Worm (Caenorhabditis elegans): ENCODE results near the gene bed-1.

The bed-1 gene

ce11 chrV:19125812-19126211, 1.1 kb upstream of the bed-1 start:
- TF ChIP-seq unc-130 (GFP tag; optimal IDR thresholded peaks at IDR 0.05) (no peak), zip-11 (GFP tag; IDR thresholded peaks at IDR 0.05) (no peak), F26F4.8 (GFP tag; conservative IDR thresholded peaks at IDR 0.05) (peak; percentile 78), vab-7 (GFP tag; IDR thresholded peaks at IDR 0.05) (peak; percentile 81), lsy-2 (tag; optimal IDR thresholded peaks at IDR 0.05) (peak in 1 of 2 experiments; percentile 65), R02D3.7 (tag; optimal IDR thresholded peaks at IDR 0.05) (no peak), lin-29 (GFP tag; IDR thresholded peaks at IDR 0.05) (no peak), hmg-1.1 (GFP tag; IDR thresholded peaks at IDR 0.05) (peak; percentile 91), F10B5.3 (tag; optimal IDR thresholded peaks at IDR 0.05) (no peak), mxl-3 (GFP tag; optimal IDR thresholded peaks at IDR 0.05) (no peak), ceh-20 (GFP tag; IDR thresholded peaks at IDR 0.05) (peak; percentile 58), tra-1 (GFP tag; IDR thresholded peaks at IDR 0.05) (peak; percentile 74), F37D6.2 (tag; optimal IDR thresholded peaks at IDR 0.05) (no peak), daf-16 (GFP tag; optimal IDR thresholded peaks at IDR 0.05) (peak in 1 of 2 experiments; percentile 55), daf-16 (tag; optimal IDR thresholded peaks at IDR 0.05) (peak; percentile 48), fos-1 (tag; optimal IDR thresholded peaks at IDR 0.05) (no peak), D1046.2 (GFP tag; IDR thresholded peaks at IDR 0.05) (0 out of 2 replicates have a peak, but pooled peaks have one; percentile 64), lin-13 (GFP tag; optimal IDR thresholded peaks at IDR 0.05) (peak; percentile 50), rbr-2 (tag; optimal IDR thresholded peaks at IDR 0.05) (peak; percentile 34), Y105C5A.15 (GFP tag; IDR thresholded peaks at IDR 0.05) (peak; percentile 78), ceh-32 (tag; optimal IDR thresholded peaks at IDR 0.05; ENCODE audit: poor library complexity) (no peak), skn-1 (tag; optimal IDR thresholded peaks at IDR 0.05) (no peak), hlh-30 (tag; optimal IDR thresholded peaks at IDR 0.05; ENCODE audit: insufficient read depth) (peak; percentile 89), Y75B8A.6 (GFP tag; IDR thresholded peaks at IDR 0.05) (no peak), T26A8.4 (GFP tag; IDR thresholded peaks at IDR 0.05) (no peak), madf-9 (GFP tag; conservative IDR thresholded peaks at IDR 0.05) (peak; percentile 81), dve-1 (tag; optimal IDR thresholded peaks at IDR 0.05; ENCODE audit: insufficient read depth) (peak; percentile 53), nhr-28 (tag; optimal IDR thresholded peaks at IDR 0.05) (peak; percentile 27), nhr-25 (tag; optimal IDR thresholded peaks at IDR 0.05; ENCODE audit: borderline replicate concordance, insufficient read depth) (peak; percentile 13), daf-12 (tag; optimal IDR thresholded peaks at IDR 0.05) (no peak), mes-2 (tag; optimal IDR thresholded peaks at IDR 0.05; ENCODE audit: poor library complexity, severe bottlenecking) (peak; percentile 64), snpc-4 (tag; optimal IDR thresholded peaks at IDR 0.05) (no peak), dmd-6 (GFP tag; IDR thresholded peaks at IDR 0.05) (peak; percentile 73), sdz-12 (GFP tag; optimal IDR thresholded peaks at IDR 0.05) (no peak), spr-3 (GFP tag; optimal IDR thresholded peaks at IDR 0.05) (no peak), arid-1 (GFP tag; conservative IDR thresholded peaks at IDR 0.05) (peak; percentile 88), nhr-111 (GFP tag; optimal IDR thresholded peaks at IDR 0.05) (peak; percentile 62), egl-27 (tag; optimal IDR thresholded peaks at IDR 0.05) (no peak), nhr-42 (GFP tag; IDR thresholded peaks at IDR 0.05) (no peak; the same call in 1 of the 2 replicates), zfp-3 (GFP tag; conservative IDR thresholded peaks at IDR 0.05) (peak; percentile 40; the same call in 1 of the 2 replicates), Y5F2A.4 (GFP tag; optimal IDR thresholded peaks at IDR 0.05) (peak; percentile 70), gei-8 (GFP tag; optimal IDR thresholded peaks at IDR 0.05) (no peak), lir-3 (tag; optimal IDR thresholded peaks at IDR 0.05) (no peak), duxl-1 (tag; optimal IDR thresholded peaks at IDR 0.05; ENCODE audit: poor library complexity) (no peak), mep-1 (tag; optimal IDR thresholded peaks at IDR 0.05) (peak; percentile 75), madf-5 (GFP tag; IDR thresholded peaks at IDR 0.05) (0 out of 4 replicates have a peak, but pooled peaks have one; percentile 32 to 74), ama-1 (optimal IDR thresholded peaks at IDR 0.05) (no peak), lim-7 (GFP tag; IDR thresholded peaks at IDR 0.05) (peak; percentile 91), dmd-9 (GFP tag; IDR thresholded peaks at IDR 0.05) (peak; percentile 58; the same call in 1 of the 2 replicates), hlh-11 (tag; optimal IDR thresholded peaks at IDR 0.05) (no peak), aha-1 (tag) (no peak)

Data from whole organism, L4 larva.